Fruit fly (Drosophila melanogaster) whole organism, embryonic: ENCODE measurements around the gene Grip91.

Experiments used
- BtbVII ChIP-seq: fragments of 200-800 bp; sonication (Bioruptor generic); optimal IDR thresholded peaks from 3 replicates; lab custom pipeline; 2017; ENCODE audit warnings: missing biosample characterization, mild to moderate bottlenecking, missing genetic modification characterization
- CG10979 ChIP-seq: fragments of 200-800 bp; sonication (Bioruptor generic); optimal IDR thresholded peaks from 2 replicates; lab custom pipeline; 2018; ENCODE audit warnings: missing biosample characterization, mild to moderate bottlenecking, missing genetic modification characterization, moderate library complexity
- CG11456 ChIP-seq: fragments of 200-800 bp; sonication (Bioruptor generic); IDR thresholded peaks from 3 replicates; pipeline ENCODE4 v1.3.6; 2022; ENCODE audit warnings: missing biosample characterization, missing genetic modification characterization
- CG12155 ChIP-seq: fragments of 200-800 bp; sonication (Bioruptor generic); optimal IDR thresholded peaks from 3 replicates; lab custom pipeline; 2016; ENCODE audit warnings: missing biosample characterization, missing genetic modification characterization
- CG12659 ChIP-seq: fragments of 200-800 bp; sonication (Bioruptor generic); optimal IDR thresholded peaks from 3 replicates; lab custom pipeline; 2017; ENCODE audit warnings: mild to moderate bottlenecking, missing biosample characterization, missing genetic modification reagents, missing genetic modification characterization
- CG13894 ChIP-seq: fragments of 200-800 bp; sonication (Bioruptor generic); optimal IDR thresholded peaks from 3 replicates; lab custom pipeline; 2018; ENCODE audit warnings: missing biosample characterization, mild to moderate bottlenecking, missing genetic modification characterization, moderate library complexity
- CG15514 ChIP-seq: fragments of 200-800 bp; sonication (Bioruptor generic); optimal IDR thresholded peaks from 3 replicates; lab custom pipeline; 2017; ENCODE audit warnings: missing biosample characterization, missing genetic modification characterization, mild to moderate bottlenecking, moderate library complexity, missing genetic modification reagents
- CG15696 ChIP-seq: fragments of 200-800 bp; sonication (Bioruptor generic); optimal IDR thresholded peaks from 2 replicates; lab custom pipeline; 2019; ENCODE audit warnings: missing biosample characterization, mild to moderate bottlenecking, missing genetic modification characterization, moderate library complexity
- CG1603 ChIP-seq: fragments of 200-800 bp; sonication (Bioruptor generic); optimal IDR thresholded peaks from 2 replicates; lab custom pipeline; 2019; ENCODE audit warnings: missing biosample characterization, mild to moderate bottlenecking, missing genetic modification characterization, moderate library complexity
- CG17361 ChIP-seq: fragments of 200-800 bp; sonication (Bioruptor generic); IDR thresholded peaks from 3 replicates; pipeline ENCODE4 v1.3.6; 2022; ENCODE audit warnings: missing biosample characterization, missing genetic modification characterization
- CG17612 ChIP-seq: fragments of 200-800 bp; sonication (Bioruptor generic); IDR thresholded peaks from 2 replicates; pipeline ENCODE4 v1.3.6; 2022; ENCODE audit warnings: missing biosample characterization, missing genetic modification characterization
- CG18476 ChIP-seq: fragments of 200-800 bp; sonication (Bioruptor generic); optimal IDR thresholded peaks from 2 replicates; lab custom pipeline; 2016; ENCODE audit warnings: missing biosample characterization, mild to moderate bottlenecking, missing genetic modification characterization
- CG30403 ChIP-seq: fragments of 200-800 bp; sonication (Bioruptor generic); optimal IDR thresholded peaks from 3 replicates; lab custom pipeline; 2016; ENCODE audit warnings: missing biosample characterization, missing genetic modification characterization
- CG32532 ChIP-seq: fragments of 200-800 bp; sonication (Bioruptor generic); IDR thresholded peaks from 2 replicates; pipeline ENCODE4 v1.3.6; 2022; ENCODE audit warnings: missing biosample characterization, missing genetic modification characterization
- D19B ChIP-seq: fragments of 200-800 bp; sonication (Bioruptor generic); optimal IDR thresholded peaks from 2 replicates; lab custom pipeline; 2017; ENCODE audit warnings: missing biosample characterization, mild to moderate bottlenecking, missing genetic modification characterization
- Fer1 ChIP-seq: fragments of 200-800 bp; sonication (Bioruptor generic); optimal IDR thresholded peaks from 2 replicates; lab custom pipeline; 2017; ENCODE audit warnings: missing biosample characterization, mild to moderate bottlenecking, missing genetic modification characterization
- Fer3 ChIP-seq: fragments of 200-800 bp; sonication (Bioruptor generic); optimal IDR thresholded peaks from 2 replicates; lab custom pipeline; 2018; ENCODE audit warnings: missing biosample characterization, mild to moderate bottlenecking, missing genetic modification characterization, moderate library complexity
- HLH54F ChIP-seq: fragments of 200-800 bp; sonication (Bioruptor generic); optimal IDR thresholded peaks from 3 replicates; lab custom pipeline; 2016; ENCODE audit warnings: missing biosample characterization, missing genetic modification characterization
- HLHmδ ChIP-seq: fragments of 200-800 bp; sonication (Bioruptor generic); optimal IDR thresholded peaks from 2 replicates; lab custom pipeline; 2018; ENCODE audit warnings: missing biosample characterization, mild to moderate bottlenecking, missing genetic modification characterization, moderate library complexity
- Kr ChIP-seq: fragments of 200-800 bp; sonication (Bioruptor generic); optimal IDR thresholded peaks from 2 replicates; lab custom pipeline; 2017; ENCODE audit warnings: missing biosample characterization, mild to moderate bottlenecking, missing genetic modification characterization
- Med ChIP-seq: fragments of 200-800 bp; sonication (Bioruptor generic); peaks from one replicate; lab custom pipeline; 2016; ENCODE audit warnings: missing biosample characterization, missing genetic modification characterization, mild to moderate bottlenecking, inconsistent platforms, moderate library complexity
- Mes4 ChIP-seq: fragments of 200-800 bp; sonication (Bioruptor generic); optimal IDR thresholded peaks from 2 replicates; lab custom pipeline; 2016; ENCODE audit warnings: missing biosample characterization, missing genetic modification characterization
- Oli ChIP-seq: fragments of 200-800 bp; sonication (Bioruptor generic); optimal IDR thresholded peaks from 2 replicates; lab custom pipeline; 2018; ENCODE audit warnings: missing biosample characterization, mild to moderate bottlenecking, missing genetic modification characterization, moderate library complexity
- Poxn ChIP-seq: fragments of 200-800 bp; sonication (Bioruptor generic); IDR thresholded peaks from 2 replicates; pipeline ENCODE4 v1.3.6; 2022; ENCODE audit warnings: missing biosample characterization, missing genetic modification characterization
- Ravus ChIP-seq: fragments of 200-800 bp; sonication (Bioruptor generic); IDR thresholded peaks from 2 replicates; pipeline ENCODE4 v1.3.6; 2022; ENCODE audit warnings: missing biosample characterization, missing genetic modification characterization
- Sox102F ChIP-seq: fragments of 200-800 bp; sonication (Bioruptor generic); optimal IDR thresholded peaks from 2 replicates; lab custom pipeline; 2018; ENCODE audit warnings: missing biosample characterization, mild to moderate bottlenecking, missing genetic modification characterization, moderate library complexity
- Sry-δ ChIP-seq: fragments of 200-800 bp; sonication (Bioruptor generic); optimal IDR thresholded peaks from 2 replicates; lab custom pipeline; 2016; ENCODE audit warnings: missing biosample characterization, missing genetic modification characterization
- Taf1 ChIP-seq: fragments of 200-800 bp; sonication (Bioruptor generic); IDR thresholded peaks from 2 replicates; pipeline ENCODE4 v1.3.6; 2022; ENCODE audit warnings: missing biosample characterization, missing genetic modification characterization
- Vsx1 ChIP-seq: fragments of 200-800 bp; sonication (Bioruptor generic); optimal IDR thresholded peaks from 2 replicates; lab custom pipeline; 2017; ENCODE audit warnings: missing biosample characterization, mild to moderate bottlenecking, missing genetic modification characterization, missing genetic modification reagents
- YL-1 ChIP-seq: fragments of 200-800 bp; sonication (Bioruptor generic); optimal IDR thresholded peaks from 3 replicates; lab custom pipeline; 2017; ENCODE audit warnings: missing biosample characterization, mild to moderate bottlenecking, missing genetic modification characterization
- ap ChIP-seq: fragments of 200-800 bp; sonication (Bioruptor generic); IDR thresholded peaks from 2 replicates; pipeline ENCODE4 v1.3.6; 2022; ENCODE audit warnings: missing biosample characterization, missing genetic modification characterization
- bab2 ChIP-seq: fragments of 200-800 bp; sonication (Bioruptor generic); optimal IDR thresholded peaks from 2 replicates; lab custom pipeline; 2016; ENCODE audit warnings: missing biosample characterization, missing genetic modification characterization
- bsh ChIP-seq, 2 experiments: fragments of 200-800 bp; sonication (Bioruptor generic); optimal IDR thresholded peaks; 2 replicates each; lab custom pipeline; 2017 to 2018; ENCODE audit warnings: mild to moderate bottlenecking in 2 of 2, missing biosample characterization in 2 of 2, missing genetic modification characterization in 2 of 2, moderate library complexity in 1 of 2
- caup ChIP-seq: fragments of 200-800 bp; sonication (Bioruptor generic); optimal IDR thresholded peaks from 3 replicates; lab custom pipeline; 2017; ENCODE audit warnings: missing biosample characterization, mild to moderate bottlenecking, missing genetic modification characterization, moderate library complexity; ENCODE audit not compliant: severe bottlenecking
- ci ChIP-seq: fragments of 200-800 bp; sonication (Bioruptor generic); IDR thresholded peaks from 3 replicates; pipeline ENCODE4 v1.3.6; 2022; ENCODE audit warnings: missing biosample characterization, missing genetic modification characterization
- dysf ChIP-seq: fragments of 200-800 bp; sonication (Bioruptor generic); IDR thresholded peaks from 3 replicates; pipeline ENCODE4 v1.3.6; 2022; ENCODE audit warnings: missing biosample characterization, missing genetic modification characterization
- exex ChIP-seq: fragments of 200-800 bp; sonication (Bioruptor generic); optimal IDR thresholded peaks from 4 replicates; lab custom pipeline; 2018; ENCODE audit warnings: missing biosample characterization, mild to moderate bottlenecking, missing genetic modification characterization, moderate library complexity
- fru ChIP-seq: fragments of >200 bp; optimal IDR thresholded peaks from 2 replicates; lab custom pipeline; 2017
- gem ChIP-seq: fragments of 200-800 bp; sonication (Bioruptor generic); optimal IDR thresholded peaks from 2 replicates; lab custom pipeline; 2019; ENCODE audit warnings: missing biosample characterization, mild to moderate bottlenecking, missing genetic modification characterization, moderate library complexity
- grn ChIP-seq: fragments of 200-800 bp; sonication (Bioruptor generic); optimal IDR thresholded peaks from 3 replicates; lab custom pipeline; 2017; ENCODE audit warnings: missing biosample characterization, missing genetic modification characterization
- hb ChIP-seq: fragments of 200-800 bp; sonication (Bioruptor generic); IDR thresholded peaks from 3 replicates; pipeline ENCODE4 v1.3.6; 2022; ENCODE audit warnings: missing biosample characterization, missing genetic modification characterization; ENCODE audit not compliant: partially characterized antibody
- mirr ChIP-seq: fragments of 200-800 bp; sonication (Bioruptor generic); optimal IDR thresholded peaks from 3 replicates; lab custom pipeline; 2018; ENCODE audit warnings: missing biosample characterization, mild to moderate bottlenecking, missing genetic modification characterization
- nerfin-1 ChIP-seq: fragments of 200-800 bp; sonication (Bioruptor generic); optimal IDR thresholded peaks from 3 replicates; lab custom pipeline; 2019; ENCODE audit warnings: missing biosample characterization, mild to moderate bottlenecking, missing genetic modification characterization, moderate library complexity
- peb ChIP-seq: fragments of 200-800 bp; sonication (Bioruptor generic); IDR thresholded peaks from 2 replicates; pipeline ENCODE4 v1.3.6; 2022; ENCODE audit warnings: missing biosample characterization, missing genetic modification characterization
- sob ChIP-seq: fragments of 200-800 bp; sonication (Bioruptor generic); IDR thresholded peaks from 2 replicates; pipeline ENCODE4 v1.3.6; 2022; ENCODE audit warnings: missing biosample characterization, missing genetic modification characterization
- sr ChIP-seq: fragments of 200-800 bp; sonication (Bioruptor generic); IDR thresholded peaks from 3 replicates; pipeline ENCODE4 v1.3.6; 2022; ENCODE audit warnings: missing biosample characterization, missing genetic modification characterization
- tin ChIP-seq: fragments of 200-800 bp; sonication (Bioruptor generic); optimal IDR thresholded peaks from 3 replicates; lab custom pipeline; 2016; ENCODE audit warnings: missing biosample characterization, missing genetic modification characterization
- toy ChIP-seq: fragments of 200-800 bp; sonication (Bioruptor generic); IDR thresholded peaks from 2 replicates; pipeline ENCODE4 v1.3.6; 2022; ENCODE audit warnings: missing biosample characterization, missing genetic modification characterization
- trem ChIP-seq: fragments of 200-800 bp; optimal IDR thresholded peaks from 3 replicates; lab custom pipeline; 2019; ENCODE audit warnings: missing biosample characterization, mild to moderate bottlenecking, missing genetic modification characterization, moderate library complexity
- vvl ChIP-seq: fragments of 200-800 bp; sonication (Bioruptor generic); IDR thresholded peaks from 2 replicates; pipeline ENCODE4 v1.3.6; 2022; ENCODE audit warnings: missing biosample characterization, missing genetic modification characterization

Grip91 gene

DNA sequence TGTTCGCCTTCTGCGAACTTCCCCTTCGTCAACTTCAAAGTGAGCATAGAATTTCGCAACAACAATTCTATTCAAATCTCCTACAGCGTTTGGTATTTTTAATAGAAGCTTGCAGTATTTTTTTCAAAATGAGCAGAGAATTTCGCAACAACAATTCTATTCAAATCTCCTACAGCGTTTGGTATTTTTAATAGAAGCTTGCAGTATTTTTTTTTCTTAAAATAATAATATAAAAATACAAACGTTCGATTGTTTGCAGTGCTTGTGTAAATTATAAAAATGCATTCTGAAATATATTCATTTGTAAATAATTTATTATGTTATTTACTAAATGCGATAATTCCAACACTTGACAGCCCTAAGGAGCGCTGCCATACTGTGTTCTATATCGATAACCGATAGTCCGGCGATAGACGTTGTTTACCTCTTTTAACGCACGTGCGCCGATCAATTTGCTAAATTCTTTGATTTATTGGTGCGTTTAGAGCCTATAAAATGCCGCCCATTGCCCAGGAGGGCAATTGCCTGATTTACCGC, 12.4 kb upstream of the Grip91 start, which contains the start of the genes CG32625 and Rtc1 (continued):
- TF ChIP-seq Vsx1 (GFP tag; lab: Kevin White, UChicago) = no peak
- peak; percentile 61 for TF ChIP-seq CG15696
- peak; percentile 21 for TF ChIP-seq CG18476 (GFP tag; lab: Kevin White, UChicago)
- TF ChIP-seq Fer1 (GFP tag; lab: Kevin White, UChicago) = peak; percentile 47
- peak; percentile 46 for TF ChIP-seq Fer3 (tag; lab: Kevin White, UChicago)
- TF ChIP-seq CG15514 (GFP tag; lab: Kevin White, UChicago) = peak; percentile 42
- TF ChIP-seq BtbVII (GFP tag; lab: Kevin White, UChicago) = peak; percentile 11
- no peak for TF ChIP-seq fru (lab: Kevin White, UChicago)
- peak; percentile 69 for TF ChIP-seq Med
- peak; percentile 61; the same call in 1 of the 2 replicates for TF ChIP-seq sob (GFP tag; lab: Robert Waterston, UW)
- peak; percentile 77 for TF ChIP-seq vvl (GFP tag; lab: Robert Waterston, UW)
- TF ChIP-seq trem (tag; lab: Kevin White, UChicago) = peak; percentile 97
- peak; percentile 64 for TF ChIP-seq CG17361 (GFP tag; lab: Robert Waterston, UW)
- TF ChIP-seq HLHmδ = no peak
- peak; percentile 38 for TF ChIP-seq CG1603 (tag; lab: Kevin White, UChicago)
- TF ChIP-seq HLH54F (GFP tag; lab: Kevin White, UChicago) = no peak
- TF ChIP-seq CG12659 = peak; percentile 66
- no peak for TF ChIP-seq sr
- TF ChIP-seq nerfin-1 (tag; lab: Kevin White, UChicago) = peak; percentile 16
- no peak for TF ChIP-seq caup
- TF ChIP-seq D19B (GFP tag; lab: Kevin White, UChicago) = no peak
- peak; percentile 73; the same call in 2 of the 3 replicates for TF ChIP-seq ci (GFP tag; lab: Robert Waterston, UW)
- TF ChIP-seq toy (GFP tag; lab: Robert Waterston, UW) = no peak
- no peak for TF ChIP-seq mirr (GFP tag; lab: Kevin White, UChicago)
- TF ChIP-seq Sox102F (GFP tag; lab: Kevin White, UChicago) = peak; percentile 54
- TF ChIP-seq exex (tag; lab: Kevin White, UChicago) = peak; percentile 24
- no peak for TF ChIP-seq CG17612 (GFP tag; lab: Robert Waterston, UW)
- no peak for TF ChIP-seq grn (GFP tag; lab: Kevin White, UChicago)
- peak; percentile 36; the same call in 1 of the 2 replicates for TF ChIP-seq Taf1
- peak; percentile 64 for TF ChIP-seq CG30403 (GFP tag; lab: Kevin White, UChicago)
- TF ChIP-seq bab2 (GFP tag; lab: Kevin White, UChicago) = no peak
- TF ChIP-seq Ravus (GFP tag; lab: Robert Waterston, UW) = no peak
- TF ChIP-seq Mes4 (GFP tag; lab: Kevin White, UChicago) = no peak
- TF ChIP-seq hb (GFP tag; lab: Robert Waterston, UW) = no peak
- peak; percentile 20 for TF ChIP-seq CG12155
- TF ChIP-seq ap (GFP tag; lab: Robert Waterston, UW) = peak; percentile 32; the same call in 1 of the 2 replicates
- peak; percentile 46 for TF ChIP-seq CG10979 (tag; lab: Kevin White, UChicago)
- peak; percentile 61 for TF ChIP-seq CG32532 (GFP tag; lab: Robert Waterston, UW)
- peak; percentile 20 for TF ChIP-seq Sry-δ
- TF ChIP-seq Kr (GFP tag; lab: Kevin White, UChicago) = no peak
- peak; percentile 68; the same call in 1 of the 3 replicates for TF ChIP-seq CG11456
- TF ChIP-seq tin = peak; percentile 52
- peak; percentile 40 for TF ChIP-seq YL-1 (GFP tag; lab: Kevin White, UChicago)
- TF ChIP-seq Oli (tag; lab: Kevin White, UChicago) = peak; percentile 17
- TF ChIP-seq peb (GFP tag; lab: Robert Waterston, UW) = no peak
- no peak for TF ChIP-seq Poxn (GFP tag; lab: Robert Waterston, UW)
- TF ChIP-seq gem = peak; percentile 74
- peak in 1 of 2 experiments; percentile 49 for TF ChIP-seq bsh (GFP tag; optimal IDR thresholded peaks at IDR 0.05; lab: Kevin White, UChicago)
- TF ChIP-seq dysf (GFP tag; lab: Robert Waterston, UW) = peak; percentile 51
- peak; percentile 54 for TF ChIP-seq CG13894 (tag; lab: Kevin White, UChicago)
